Fruit fly (Drosophila melanogaster) whole organism, adult: ENCODE data around the gene Or65a.

ENCODE experiments used
- CG11617 ChIP-seq: fragments of 200-800 bp; sonication (Bioruptor generic); optimal IDR thresholded peaks from 2 replicates; lab custom pipeline; 2017; ENCODE audit warnings: mild to moderate bottlenecking, missing biosample characterization, missing genetic modification reagents, missing genetic modification characterization
- CG12768 ChIP-seq: fragments of 200-800 bp; sonication (Bioruptor generic); optimal IDR thresholded peaks from 2 replicates; lab custom pipeline; 2017; ENCODE audit warnings: missing biosample characterization, missing genetic modification characterization, mild to moderate bottlenecking, moderate library complexity, missing genetic modification reagents
- CG14711 ChIP-seq: fragments of 200-800 bp; sonication (Bioruptor generic); optimal IDR thresholded peaks from 2 replicates; lab custom pipeline; 2018; ENCODE audit warnings: missing biosample characterization, mild to moderate bottlenecking, missing genetic modification characterization, moderate library complexity
- CG1620 ChIP-seq: fragments of 200-800 bp; sonication (Bioruptor generic); optimal IDR thresholded peaks from 2 replicates; lab custom pipeline; 2016; ENCODE audit warnings: missing biosample characterization, missing genetic modification characterization
- CG33017 ChIP-seq: fragments of 200-800 bp; sonication (Bioruptor generic); optimal IDR thresholded peaks from 2 replicates; lab custom pipeline; 2018; ENCODE audit warnings: missing biosample characterization, mild to moderate bottlenecking, missing genetic modification characterization, moderate library complexity
- CG5204 ChIP-seq: fragments of 200-800 bp; sonication (Bioruptor generic); optimal IDR thresholded peaks from 2 replicates; lab custom pipeline; 2016; ENCODE audit warnings: missing biosample characterization, missing genetic modification characterization
- CG7045 ChIP-seq: fragments of 200-800 bp; sonication (Bioruptor generic); optimal IDR thresholded peaks from 2 replicates; lab custom pipeline; 2017; ENCODE audit warnings: missing biosample characterization, mild to moderate bottlenecking, missing genetic modification characterization
- CG7101 ChIP-seq: fragments of 200-800 bp; sonication (Bioruptor generic); optimal IDR thresholded peaks from 2 replicates; lab custom pipeline; 2018; ENCODE audit warnings: missing biosample characterization, mild to moderate bottlenecking, missing genetic modification characterization, moderate library complexity
- Clk ChIP-seq: fragments of 200-800 bp; sonication (Bioruptor generic); optimal IDR thresholded peaks from 2 replicates; lab custom pipeline; 2017; ENCODE audit warnings: missing biosample characterization, missing genetic modification characterization
- Crg-1 ChIP-seq: fragments of 200-800 bp; sonication (Bioruptor generic); optimal IDR thresholded peaks from 2 replicates; lab custom pipeline; 2016; ENCODE audit warnings: missing biosample characterization, missing genetic modification characterization
- Hr96 ChIP-seq: fragments of 200-800 bp; sonication (Bioruptor generic); optimal IDR thresholded peaks from 2 replicates; lab custom pipeline; 2016; ENCODE audit warnings: missing biosample characterization, missing genetic modification characterization
- Mnt ChIP-seq: fragments of 200-800 bp; sonication (Bioruptor generic); optimal IDR thresholded peaks from 2 replicates; lab custom pipeline; 2016; ENCODE audit warnings: missing biosample characterization, mild to moderate bottlenecking, missing genetic modification characterization
- bab1 ChIP-seq: fragments of 200-800 bp; sonication (Bioruptor generic); optimal IDR thresholded peaks from 3 replicates; lab custom pipeline; 2019; ENCODE audit warnings: missing biosample characterization, mild to moderate bottlenecking, missing genetic modification characterization, moderate library complexity
- cic ChIP-seq: fragments of 200-800 bp; sonication (Bioruptor generic); optimal IDR thresholded peaks from 2 replicates; lab custom pipeline; 2017; ENCODE audit warnings: missing biosample characterization, mild to moderate bottlenecking, missing genetic modification characterization, moderate library complexity
- cnc ChIP-seq, 2 experiments: fragments of >200 bp; optimal IDR thresholded peaks; 2 replicates each; lab custom pipeline; 2017
- kay ChIP-seq: fragments of 200-800 bp; sonication (Bioruptor generic); peaks from one replicate; lab custom pipeline; 2016; ENCODE audit warnings: missing biosample characterization, missing genetic modification characterization, borderline replicate concordance
- ovo ChIP-seq: fragments of 200-800 bp; sonication (Bioruptor generic); optimal IDR thresholded peaks from 2 replicates; lab custom pipeline; 2016; ENCODE audit warnings: missing biosample characterization, missing genetic modification characterization
- pad ChIP-seq: fragments of 200-800 bp; sonication (Bioruptor generic); optimal IDR thresholded peaks from 3 replicates; lab custom pipeline; 2017; ENCODE audit warnings: missing biosample characterization, missing genetic modification characterization, mild to moderate bottlenecking, moderate library complexity, missing genetic modification reagents
- tj ChIP-seq: fragments of 200-800 bp; sonication (Bioruptor generic); optimal IDR thresholded peaks from 3 replicates; lab custom pipeline; 2017; ENCODE audit warnings: missing biosample characterization, mild to moderate bottlenecking, missing genetic modification characterization, moderate library complexity
- toe ChIP-seq: fragments of 200-800 bp; sonication (Bioruptor generic); optimal IDR thresholded peaks from 2 replicates; lab custom pipeline; 2016; ENCODE audit warnings: missing biosample characterization, missing genetic modification characterization

The Or65a gene

DNA sequence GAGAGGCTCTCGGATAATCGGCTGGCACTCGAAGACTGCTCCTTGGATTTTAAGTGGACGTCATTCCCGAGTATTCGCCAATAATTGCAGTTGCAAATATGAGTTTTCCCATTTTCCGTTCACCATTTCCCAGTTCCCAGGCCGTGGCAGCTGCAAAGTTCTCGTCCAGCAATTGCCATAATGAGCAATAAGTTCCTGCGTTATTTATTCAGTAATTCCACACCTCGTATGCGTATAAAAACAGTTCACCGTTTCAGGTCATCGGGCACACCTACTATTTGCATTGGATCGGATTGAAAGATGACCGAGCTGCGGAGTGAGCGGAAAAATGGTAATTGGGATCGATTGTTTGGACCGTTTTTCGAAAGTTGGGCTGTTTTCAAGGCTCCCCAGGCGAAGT lies at the start of gene Or65a:
Gene Or65a (plus strand): TSS at position 301 of the 400 bp plus-strand sequence.
- TF ChIP-seq CG12768 (GFP tag; lab: Kevin White, UChicago) (no peak), bab1 (GFP tag; lab: Kevin White, UChicago) (no peak), CG7101 (no peak), Clk (GFP tag; lab: Kevin White, UChicago) (no peak), Hr96 (no peak), CG5204 (no peak), kay (no peak), CG11617 (GFP tag; lab: Kevin White, UChicago) (no peak), CG33017 (no peak), CG7045 (no peak), Crg-1 (GFP tag; lab: Kevin White, UChicago) (no peak), ovo (GFP tag; lab: Kevin White, UChicago) (no peak), toe (no peak), cic (GFP tag; lab: Kevin White, UChicago) (no peak), pad (GFP tag; lab: Kevin White, UChicago) (no peak), CG1620 (GFP tag; lab: Kevin White, UChicago) (no peak)

DNA sequence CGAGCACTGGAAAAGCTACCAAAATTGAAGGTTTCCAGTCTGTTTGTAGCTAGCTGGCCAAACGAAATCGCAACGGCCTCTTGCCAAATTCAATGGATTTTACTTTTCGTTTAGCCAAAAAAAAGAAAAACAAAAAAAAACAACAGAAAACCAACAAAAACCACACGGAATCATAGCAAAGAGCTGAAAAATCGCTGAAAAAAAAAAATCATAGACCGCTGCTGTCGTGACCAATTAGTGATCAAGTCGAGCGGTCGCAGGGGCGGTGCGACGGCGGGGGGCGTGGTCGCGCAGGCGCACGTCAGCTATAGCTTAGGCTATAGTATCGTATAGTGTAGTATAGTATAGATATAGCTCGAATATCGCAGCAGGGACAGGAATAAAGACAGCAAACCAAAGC lies 45.5 kb upstream of the Or65a start:
- TF ChIP-seq toe = no peak
- no peak for TF ChIP-seq CG7045
- no peak for TF ChIP-seq CG12768 (GFP tag; lab: Kevin White, UChicago)
- no peak for TF ChIP-seq cnc (optimal IDR thresholded peaks at IDR 0.05; lab: Kevin White, UChicago)
- TF ChIP-seq CG14711 = no peak
- TF ChIP-seq bab1 (GFP tag; lab: Kevin White, UChicago) = no peak
- TF ChIP-seq kay = no peak
- no peak for TF ChIP-seq CG11617 (GFP tag; lab: Kevin White, UChicago)
- no peak for TF ChIP-seq cic (GFP tag; lab: Kevin White, UChicago)
- TF ChIP-seq CG1620 (GFP tag; lab: Kevin White, UChicago) = no peak
- no peak for TF ChIP-seq Crg-1 (GFP tag; lab: Kevin White, UChicago)
- TF ChIP-seq Mnt (GFP tag; lab: Kevin White, UChicago) = no peak
- TF ChIP-seq CG33017 = no peak
- no peak for TF ChIP-seq tj (GFP tag; lab: Kevin White, UChicago)

DNA sequence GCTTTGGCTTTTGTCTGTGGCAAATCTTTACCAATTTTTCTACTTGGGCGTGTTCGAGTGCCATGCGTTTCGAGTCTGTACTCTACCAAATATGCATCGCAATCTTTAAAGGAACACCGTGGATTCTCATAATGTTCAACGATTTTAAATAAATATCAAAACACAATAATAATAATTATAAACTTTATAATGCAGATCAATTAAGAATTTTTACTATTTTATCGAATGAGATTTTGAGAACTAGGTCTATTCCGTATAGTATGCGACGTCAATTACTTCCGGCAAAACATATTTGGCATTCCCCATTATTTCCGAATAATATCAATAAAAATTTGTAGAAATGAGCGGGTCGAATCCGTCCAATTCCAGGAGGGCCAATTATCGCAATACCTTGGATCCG lies 44.9 kb upstream of the Or65a start, which contains the start of gene CG43168:
Gene CG43168 (plus strand): TSS at position 301 of the 400 bp plus-strand sequence.
- no peak for TF ChIP-seq CG1620 (GFP tag; lab: Kevin White, UChicago)
- TF ChIP-seq CG11617 (GFP tag; lab: Kevin White, UChicago) = no peak
- no peak for TF ChIP-seq Mnt (GFP tag; lab: Kevin White, UChicago)
- no peak for TF ChIP-seq tj (GFP tag; lab: Kevin White, UChicago)
- no peak for TF ChIP-seq CG7101
- no peak for TF ChIP-seq pad (GFP tag; lab: Kevin White, UChicago)
- TF ChIP-seq kay = no peak
- no peak for TF ChIP-seq CG14711
- TF ChIP-seq CG5204 = no peak
- TF ChIP-seq ovo (GFP tag; lab: Kevin White, UChicago) = no peak
- TF ChIP-seq bab1 (GFP tag; lab: Kevin White, UChicago) = no peak

DNA sequence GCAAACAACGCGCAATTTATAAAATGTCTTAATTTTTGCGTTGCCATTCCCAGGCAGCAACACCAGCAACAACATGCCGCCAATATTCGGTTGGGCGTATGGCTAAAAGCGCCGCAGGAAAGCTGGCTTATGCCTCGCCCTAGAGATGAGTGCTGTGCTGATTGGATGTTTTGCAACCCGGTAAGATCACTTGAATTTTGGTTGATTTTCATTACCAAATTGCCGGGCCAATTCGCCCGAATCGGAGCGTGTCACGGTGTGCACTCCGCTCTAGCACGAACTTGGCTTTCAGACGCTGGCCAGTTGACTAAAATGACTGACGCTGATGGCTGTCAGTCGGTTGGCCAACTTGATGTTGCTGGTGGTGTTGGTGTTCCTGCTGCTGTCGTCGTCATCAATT lies 35.0 kb upstream of the Or65a start:
- TF ChIP-seq Crg-1 (GFP tag; lab: Kevin White, UChicago) = no peak
- TF ChIP-seq CG7045 = no peak
- TF ChIP-seq CG33017 = no peak
- TF ChIP-seq Clk (GFP tag; lab: Kevin White, UChicago) = no peak

DNA sequence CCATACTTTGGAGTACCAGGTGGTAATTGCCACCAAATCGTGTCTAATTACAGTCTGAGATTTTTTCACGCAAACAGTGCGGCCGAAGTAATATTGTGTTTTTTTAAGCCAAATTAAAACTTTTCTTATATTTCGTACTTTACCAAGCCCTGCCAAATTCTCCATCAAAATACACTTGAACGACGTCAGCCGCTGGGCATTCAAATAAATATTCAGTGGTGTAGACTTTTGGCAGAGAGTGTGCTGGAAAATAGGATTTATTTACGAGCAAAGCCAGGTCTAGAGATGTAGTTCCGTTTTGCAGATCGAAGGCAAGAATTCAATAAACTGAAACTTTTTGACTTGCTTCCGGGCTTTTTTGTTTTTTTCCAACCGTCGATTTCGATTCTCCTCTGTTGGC lies 23.8 kb upstream of the Or65a start:
- TF ChIP-seq kay (no peak), CG5204 (peak; percentile 3), CG1620 (GFP tag; lab: Kevin White, UChicago) (no peak), CG11617 (GFP tag; lab: Kevin White, UChicago) (no peak), tj (GFP tag; lab: Kevin White, UChicago) (no peak), Mnt (GFP tag; lab: Kevin White, UChicago) (no peak)

DNA sequence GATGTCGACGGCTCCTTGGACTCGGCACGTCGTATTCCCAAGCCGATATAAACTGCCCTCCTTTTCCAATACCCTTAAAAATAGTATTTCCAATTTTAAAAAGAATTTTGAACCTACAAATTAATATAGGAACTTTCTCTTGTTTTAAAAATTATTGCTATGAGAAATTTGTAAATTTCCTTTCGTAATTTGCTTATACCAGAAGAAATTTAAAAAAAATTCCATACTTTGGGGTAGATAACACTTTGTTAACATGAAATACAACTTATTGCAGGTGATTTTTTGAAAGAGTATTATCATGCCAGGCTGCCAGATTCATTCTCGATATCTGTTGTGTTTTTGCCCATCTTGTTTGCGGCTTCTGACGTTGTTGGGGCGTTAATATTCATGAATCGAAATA lies 17.9 kb upstream of the Or65a start:
- TF ChIP-seq pad (GFP tag; lab: Kevin White, UChicago) = no peak
- TF ChIP-seq CG7045 = no peak

DNA sequence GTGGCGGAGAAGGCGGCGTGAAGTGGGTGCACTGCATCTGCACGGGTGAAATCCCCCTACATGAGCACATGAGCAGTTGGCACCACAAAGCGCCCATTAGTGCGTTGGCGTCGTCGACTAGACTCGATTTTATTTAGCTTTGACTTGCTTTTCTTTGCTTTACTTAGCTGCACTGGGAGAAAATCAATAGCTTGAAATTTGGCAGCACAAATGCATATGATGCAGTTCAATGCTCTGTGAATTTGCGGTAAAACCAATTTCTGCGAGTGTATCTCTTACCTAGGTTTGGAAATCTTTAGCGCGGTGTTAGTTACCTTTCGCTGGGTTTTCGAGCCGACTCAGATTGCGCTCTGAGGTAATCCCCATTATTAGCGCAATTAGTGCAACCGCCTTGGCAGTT lies 15.6 kb upstream of the Or65a start:
- TF ChIP-seq toe (no peak), CG7045 (no peak), CG14711 (no peak), Hr96 (no peak), CG12768 (GFP tag; lab: Kevin White, UChicago) (no peak), CG7101 (no peak), cic (GFP tag; lab: Kevin White, UChicago) (no peak), bab1 (GFP tag; lab: Kevin White, UChicago) (no peak), pad (GFP tag; lab: Kevin White, UChicago) (no peak), ovo (GFP tag; lab: Kevin White, UChicago) (no peak), kay (no peak), Crg-1 (GFP tag; lab: Kevin White, UChicago) (no peak), CG5204 (no peak), CG11617 (GFP tag; lab: Kevin White, UChicago) (no peak), Mnt (GFP tag; lab: Kevin White, UChicago) (no peak), Clk (GFP tag; lab: Kevin White, UChicago) (no peak), cnc (optimal IDR thresholded peaks at IDR 0.05; lab: Kevin White, UChicago) (no peak), CG1620 (GFP tag; lab: Kevin White, UChicago) (no peak), CG33017 (no peak)
